Fruit fly (Drosophila melanogaster) whole organism, prepupa: Measurements from ENCODE around the gene CG13369.

ENCODE experiments used
- Blimp-1 ChIP-seq: fragments of 200-800 bp; sonication (Bioruptor generic); optimal IDR thresholded peaks from 3 replicates; lab custom pipeline; 2017; ENCODE audit warnings: missing biosample characterization, missing genetic modification characterization, mild to moderate bottlenecking, moderate library complexity, missing genetic modification reagents
- CG11762 ChIP-seq: fragments of 200-800 bp; sonication (Bioruptor generic); optimal IDR thresholded peaks from 3 replicates; lab custom pipeline; 2016; ENCODE audit warnings: missing biosample characterization, missing genetic modification characterization; ENCODE audit not compliant: insufficient read depth
- CG11902 ChIP-seq: fragments of 200-800 bp; sonication (Bioruptor generic); optimal IDR thresholded peaks from 3 replicates; lab custom pipeline; 2016; ENCODE audit warnings: missing biosample characterization, missing genetic modification characterization
- CG16779 ChIP-seq: fragments of 200-800 bp; sonication (Bioruptor generic); optimal IDR thresholded peaks from 3 replicates; lab custom pipeline; 2017; ENCODE audit warnings: missing biosample characterization, mild to moderate bottlenecking, missing genetic modification characterization
- CG31627 ChIP-seq: fragments of 200-800 bp; sonication (Bioruptor generic); optimal IDR thresholded peaks from 3 replicates; lab custom pipeline; 2016; ENCODE audit warnings: missing biosample characterization, missing genetic modification characterization
- CG32006 ChIP-seq: fragments of 200-800 bp; sonication (Bioruptor generic); optimal IDR thresholded peaks from 3 replicates; lab custom pipeline; 2017; ENCODE audit warnings: missing biosample characterization, mild to moderate bottlenecking, missing genetic modification characterization
- CG34406 ChIP-seq: fragments of 200-800 bp; sonication (Bioruptor generic); optimal IDR thresholded peaks from 3 replicates; lab custom pipeline; 2016; ENCODE audit warnings: missing biosample characterization, missing genetic modification characterization
- CG3919 ChIP-seq: fragments of 200-800 bp; sonication (Bioruptor generic); optimal IDR thresholded peaks from 3 replicates; lab custom pipeline; 2016; ENCODE audit warnings: missing biosample characterization, missing genetic modification characterization
- CG4318 ChIP-seq: fragments of 200-800 bp; sonication (Bioruptor generic); optimal IDR thresholded peaks from 3 replicates; lab custom pipeline; 2017; ENCODE audit warnings: missing biosample characterization, mild to moderate bottlenecking, missing genetic modification characterization
- CG6163 ChIP-seq: fragments of 200-800 bp; sonication (Bioruptor generic); IDR thresholded peaks from 3 replicates; pipeline ENCODE4 v1.3.6; 2022; ENCODE audit warnings: missing biosample characterization, missing genetic modification characterization
- CG6276 ChIP-seq: fragments of 200-800 bp; sonication (Bioruptor generic); optimal IDR thresholded peaks from 2 replicates; lab custom pipeline; 2017; ENCODE audit warnings: missing biosample characterization, mild to moderate bottlenecking, missing genetic modification characterization
- CG6792 ChIP-seq: fragments of 200-800 bp; sonication (Bioruptor generic); optimal IDR thresholded peaks from 3 replicates; lab custom pipeline; 2016; ENCODE audit warnings: missing biosample characterization, missing genetic modification characterization
- CG6854 ChIP-seq: fragments of 200-800 bp; sonication (Bioruptor generic); optimal IDR thresholded peaks from 2 replicates; lab custom pipeline; 2017; ENCODE audit warnings: missing biosample characterization, mild to moderate bottlenecking, missing genetic modification characterization
- CG7368 ChIP-seq: fragments of 200-800 bp; sonication (Bioruptor generic); optimal IDR thresholded peaks from 3 replicates; lab custom pipeline; 2016; ENCODE audit warnings: missing biosample characterization, missing genetic modification characterization
- CG8119 ChIP-seq: fragments of 200-800 bp; sonication (Bioruptor generic); IDR thresholded peaks from 3 replicates; pipeline ENCODE4 v1.3.6; 2022; ENCODE audit warnings: missing biosample characterization, missing genetic modification characterization
- CG8632 ChIP-seq: fragments of 200-800 bp; sonication (Bioruptor generic); optimal IDR thresholded peaks from 3 replicates; lab custom pipeline; 2016; ENCODE audit warnings: missing biosample characterization, missing genetic modification characterization
- CG9139 ChIP-seq: fragments of 200-800 bp; sonication (Bioruptor generic); optimal IDR thresholded peaks from 3 replicates; lab custom pipeline; 2017; ENCODE audit warnings: missing biosample characterization, mild to moderate bottlenecking, missing genetic modification characterization
- Eip75B ChIP-seq: fragments of 200-800 bp; sonication (Bioruptor generic); optimal IDR thresholded peaks from 3 replicates; lab custom pipeline; 2016; ENCODE audit warnings: missing biosample characterization, missing genetic modification characterization
- Eip93F ChIP-seq: fragments of 200-800 bp; sonication (Bioruptor generic); optimal IDR thresholded peaks from 2 replicates; lab custom pipeline; 2016; ENCODE audit warnings: missing biosample characterization, mild to moderate bottlenecking, missing genetic modification characterization
- Ets21C ChIP-seq: fragments of 200-800 bp; sonication (Bioruptor generic); optimal IDR thresholded peaks from 3 replicates; lab custom pipeline; 2016; ENCODE audit warnings: missing biosample characterization, missing genetic modification characterization
- Hr38 ChIP-seq: sonication (Bioruptor generic); optimal IDR thresholded peaks from 2 replicates; lab custom pipeline; 2016; ENCODE audit warnings: missing biosample characterization, missing genetic modification characterization
- Hr39 ChIP-seq: fragments of 200-800 bp; sonication (Bioruptor generic); optimal IDR thresholded peaks from 2 replicates; lab custom pipeline; 2016; ENCODE audit warnings: missing biosample characterization, missing genetic modification characterization
- Met ChIP-seq: fragments of 200-800 bp; sonication (Bioruptor generic); optimal IDR thresholded peaks from 3 replicates; lab custom pipeline; 2016; ENCODE audit warnings: missing biosample characterization, missing genetic modification characterization
- OdsH ChIP-seq: fragments of 200-800 bp; sonication (Bioruptor generic); optimal IDR thresholded peaks from 3 replicates; lab custom pipeline; 2016; ENCODE audit warnings: missing biosample characterization, missing genetic modification characterization
- Smox ChIP-seq: fragments of 200-800 bp; sonication (Bioruptor generic); optimal IDR thresholded peaks from 3 replicates; lab custom pipeline; 2016; ENCODE audit warnings: missing biosample characterization, missing genetic modification characterization
- Sox102F ChIP-seq: fragments of 200-800 bp; sonication (Bioruptor generic); optimal IDR thresholded peaks from 2 replicates; lab custom pipeline; 2016; ENCODE audit warnings: missing biosample characterization, mild to moderate bottlenecking, missing genetic modification characterization
- achi ChIP-seq: fragments of 200-800 bp; sonication (Bioruptor generic); optimal IDR thresholded peaks from 3 replicates; lab custom pipeline; 2016; ENCODE audit warnings: missing biosample characterization, missing genetic modification characterization
- acj6 ChIP-seq: fragments of 200-800 bp; sonication (Bioruptor generic); optimal IDR thresholded peaks from 3 replicates; lab custom pipeline; 2016; ENCODE audit warnings: missing biosample characterization, missing genetic modification characterization
- dac ChIP-seq: fragments of 200-800 bp; sonication (Bioruptor generic); optimal IDR thresholded peaks from 2 replicates; lab custom pipeline; 2017; ENCODE audit warnings: missing biosample characterization, mild to moderate bottlenecking, missing genetic modification characterization
- dsx ChIP-seq: fragments of 200-800 bp; optimal IDR thresholded peaks from 3 replicates; lab custom pipeline; 2019; ENCODE audit warnings: missing biosample characterization, mild to moderate bottlenecking, missing genetic modification characterization, moderate library complexity; ENCODE audit not compliant: poor library complexity, severe bottlenecking
- fd85E ChIP-seq: fragments of 200-800 bp; sonication (Bioruptor generic); optimal IDR thresholded peaks from 3 replicates; lab custom pipeline; 2016; ENCODE audit warnings: missing biosample characterization, missing genetic modification characterization
- fkh ChIP-seq: fragments of 200-800 bp; sonication (Bioruptor generic); optimal IDR thresholded peaks from 3 replicates; lab custom pipeline; 2017; ENCODE audit warnings: missing biosample characterization, mild to moderate bottlenecking, missing genetic modification characterization, moderate library complexity
- lz ChIP-seq: fragments of 200-800 bp; sonication (Bioruptor generic); optimal IDR thresholded peaks from 3 replicates; lab custom pipeline; 2016; ENCODE audit warnings: missing biosample characterization, missing genetic modification characterization
- net ChIP-seq: fragments of 200-800 bp; sonication (Bioruptor generic); optimal IDR thresholded peaks from 3 replicates; lab custom pipeline; 2016; ENCODE audit warnings: missing biosample characterization, missing genetic modification characterization
- spab ChIP-seq: fragments of 200-800 bp; sonication (Bioruptor generic); optimal IDR thresholded peaks from 2 replicates; lab custom pipeline; 2017; ENCODE audit warnings: missing biosample characterization, mild to moderate bottlenecking, missing genetic modification characterization, missing genetic modification reagents
- ss ChIP-seq, 2 experiments: fragments of 200-800 bp; sonication (Bioruptor generic); optimal IDR thresholded peaks; 2 replicates in 1 of 2; 3 replicates in 1 of 2; lab custom pipeline; 2017 to 2018; ENCODE audit warnings: mild to moderate bottlenecking in 2 of 2, missing biosample characterization in 2 of 2, missing genetic modification characterization in 2 of 2, moderate library complexity in 1 of 2
- svp ChIP-seq: fragments of 200-800 bp; sonication (Bioruptor generic); peaks from one replicate; lab custom pipeline; 2016; ENCODE audit warnings: missing biosample characterization, missing genetic modification characterization
- topi ChIP-seq: fragments of 200-800 bp; sonication (Bioruptor generic); optimal IDR thresholded peaks from 3 replicates; lab custom pipeline; 2016; ENCODE audit warnings: missing biosample characterization, missing genetic modification characterization
- vri ChIP-seq: fragments of 200-800 bp; sonication (Bioruptor generic); optimal IDR thresholded peaks from 3 replicates; lab custom pipeline; 2016; ENCODE audit warnings: missing biosample characterization, mild to moderate bottlenecking, missing genetic modification characterization

The CG13369 gene

dm6 chrX:590479-590878 lies 32.8 kb upstream of the CG13369 start:
- TF ChIP-seq fd85E (no peak), OdsH (GFP tag; lab: Kevin White, UChicago) (no peak), CG4318 (GFP tag; lab: Kevin White, UChicago) (no peak), CG9139 (GFP tag; lab: Kevin White, UChicago) (no peak), dsx (GFP tag; lab: Kevin White, UChicago) (no peak), CG11762 (GFP tag; lab: Kevin White, UChicago) (no peak), net (GFP tag; lab: Kevin White, UChicago) (no peak), CG3919 (GFP tag; lab: Kevin White, UChicago) (no peak), fkh (GFP tag; lab: Kevin White, UChicago) (no peak), lz (GFP tag; lab: Kevin White, UChicago) (no peak), dac (GFP tag; lab: Kevin White, UChicago) (no peak), achi (GFP tag; lab: Kevin White, UChicago) (no peak), Ets21C (no peak), Eip75B (no peak), spab (GFP tag; lab: Kevin White, UChicago) (no peak), Sox102F (no peak), Eip93F (GFP tag; lab: Kevin White, UChicago) (no peak), CG7368 (GFP tag; lab: Kevin White, UChicago) (no peak), CG6276 (GFP tag; lab: Kevin White, UChicago) (no peak)

- TF ChIP-seq CG16779 (tag; lab: Kevin White, UChicago) (no peak), CG8632 (GFP tag; lab: Kevin White, UChicago) (no peak), dac (GFP tag; lab: Kevin White, UChicago) (no peak), Ets21C (no peak), lz (GFP tag; lab: Kevin White, UChicago) (no peak), Hr39 (GFP tag; lab: Kevin White, UChicago) (no peak), CG11762 (GFP tag; lab: Kevin White, UChicago) (no peak), Hr38 (GFP tag; lab: Kevin White, UChicago) (no peak), OdsH (GFP tag; lab: Kevin White, UChicago) (no peak), Blimp-1 (GFP tag; lab: Kevin White, UChicago) (no peak), CG6792 (GFP tag; lab: Kevin White, UChicago) (no peak), CG32006 (no peak), CG6854 (no peak), CG6163 (GFP tag; lab: Robert Waterston, UW) (no peak), svp (GFP tag; lab: Kevin White, UChicago) (no peak)
Measured at dm6 chrX:592588-593288, 30.5 kb upstream of the CG13369 start.

- TF ChIP-seq CG31627 (GFP tag; lab: Kevin White, UChicago) (no peak), CG11902 (no peak), dsx (GFP tag; lab: Kevin White, UChicago) (no peak), CG6163 (GFP tag; lab: Robert Waterston, UW) (no peak), Eip93F (GFP tag; lab: Kevin White, UChicago) (no peak), vri (GFP tag; lab: Kevin White, UChicago) (no peak), acj6 (GFP tag; lab: Kevin White, UChicago) (no peak), Blimp-1 (GFP tag; lab: Kevin White, UChicago) (no peak), CG4318 (GFP tag; lab: Kevin White, UChicago) (no peak), CG8119 (GFP tag; lab: Robert Waterston, UW) (no peak), topi (no peak), fkh (GFP tag; lab: Kevin White, UChicago) (no peak), Eip75B (no peak), ss (GFP tag; optimal IDR thresholded peaks at IDR 0.05; lab: Kevin White, UChicago) (no peak), OdsH (GFP tag; lab: Kevin White, UChicago) (no peak), CG11762 (GFP tag; lab: Kevin White, UChicago) (no peak), Met (no peak), Hr38 (GFP tag; lab: Kevin White, UChicago) (no peak), Smox (GFP tag; lab: Kevin White, UChicago) (no peak), CG34406 (GFP tag; lab: Kevin White, UChicago) (no peak)
Measured at dm6 chrX:597057-597456, 26.2 kb upstream of the CG13369 start.
